Worm (Caenorhabditis elegans) whole organism, midembryonic: ENCODE data around the gene sec-61.G.

Source experiments
- T22C8.4 ChIP-seq: fragments of 200-800 bp; sonication (Bioruptor generic); IDR thresholded peaks from 2 replicates; pipeline ENCODE4 v1.3.6; 2022; ENCODE audit warnings: missing genetic modification characterization, missing compliant biosample characterization
- flt-1 ChIP-seq: fragments of 200-800 bp; sonication (Bioruptor generic); IDR thresholded peaks from 2 replicates; pipeline ENCODE4 v1.3.6; 2022; ENCODE audit warnings: missing genetic modification characterization, missing compliant biosample characterization
- med-1 ChIP-seq: sonication (generic microtip); optimal IDR thresholded peaks from 2 replicates; lab custom pipeline; 2017; ENCODE audit warnings: missing genetic modification characterization, mild to moderate bottlenecking, missing compliant biosample characterization, antibody characterized with exemption, missing genetic modification reagents; ENCODE audit not compliant: insufficient read depth
- tab-1 ChIP-seq: fragments of 200-800 bp; sonication (Bioruptor generic); IDR thresholded peaks from 2 replicates; pipeline ENCODE4 v1.3.6; 2022; ENCODE audit warnings: missing genetic modification characterization, missing compliant biosample characterization
- ztf-29 ChIP-seq: fragments of 200-800 bp; sonication (Bioruptor generic); IDR thresholded peaks from 2 replicates; pipeline ENCODE4 v1.3.6; 2022; ENCODE audit warnings: missing genetic modification reagents, missing genetic modification characterization, missing compliant biosample characterization

ce11 chrV:10902682-10903081 lies 5.7 kb upstream of the sec-61.G start, which contains the start of gene F32D8.8:
- no peak for TF ChIP-seq T22C8.4
- no peak for TF ChIP-seq med-1 (GFP tag; lab: Kevin White, UChicago)
- no peak for TF ChIP-seq flt-1 (GFP tag; lab: Robert Waterston, UW)
- TF ChIP-seq tab-1 (GFP tag; lab: Robert Waterston, UW) = no peak
- no peak for TF ChIP-seq ztf-29 (GFP tag; lab: Robert Waterston, UW)
